Worm (Caenorhabditis elegans) whole organism, young adult: ENCODE results near the gene bcl-11.
A peak's percentile ranks its signal among the peaks of the same experiment; 100 is the strongest.

Experiments
- D2030.7 ChIP-seq: fragments of 200-800 bp; sonication (Bioruptor generic); IDR thresholded peaks from 2 replicates; pipeline ENCODE4 v1.3.6; 2022; ENCODE audit warnings: missing genetic modification reagents, missing genetic modification characterization, missing compliant biosample characterization
- F37B4.10 ChIP-seq: fragments of 200-800 bp; sonication (Bioruptor generic); IDR thresholded peaks from 2 replicates; pipeline ENCODE4 v1.3.6; 2022; ENCODE audit warnings: missing genetic modification characterization, missing compliant biosample characterization
- F39B2.1 ChIP-seq: fragments of 200-800 bp; sonication (Bioruptor generic); IDR thresholded peaks from 2 replicates; pipeline ENCODE4 v1.3.6; 2022; ENCODE audit warnings: missing genetic modification reagents, missing genetic modification characterization, missing compliant biosample characterization
- F49E8.2 ChIP-seq: sonication (generic microtip); optimal IDR thresholded peaks from 3 replicates; lab custom pipeline; 2017; ENCODE audit warnings: missing genetic modification characterization, mild to moderate bottlenecking, missing compliant biosample characterization, antibody characterized with exemption, moderate library complexity; ENCODE audit not compliant: insufficient read depth
- F57A8.1 ChIP-seq: fragments of 200-800 bp; sonication (Bioruptor generic); optimal IDR thresholded peaks from 2 replicates; lab custom pipeline; 2018; ENCODE audit warnings: mild to moderate bottlenecking, missing genetic modification characterization, moderate library complexity, missing compliant biosample characterization
- F57C9.4 ChIP-seq: sonication (generic microtip); optimal IDR thresholded peaks from 2 replicates; lab custom pipeline; 2017; ENCODE audit warnings: mild to moderate bottlenecking, missing genetic modification characterization, missing compliant biosample characterization
- K11D2.4 ChIP-seq: fragments of 200-800 bp; sonication (Bioruptor generic); IDR thresholded peaks from 2 replicates; pipeline ENCODE4 v1.3.6; 2022; ENCODE audit warnings: missing genetic modification reagents, missing genetic modification characterization, missing compliant biosample characterization
- K12H6.12 ChIP-seq: fragments of 200-800 bp; sonication (Bioruptor generic); optimal IDR thresholded peaks from 2 replicates; lab custom pipeline; 2018; ENCODE audit warnings: mild to moderate bottlenecking, missing genetic modification characterization, missing compliant biosample characterization
- T26A5.8 ChIP-seq: sonication (generic microtip); optimal IDR thresholded peaks from 2 replicates; lab custom pipeline; 2016; ENCODE audit warnings: missing genetic modification characterization, missing compliant biosample characterization
- Y67H2A.10 ChIP-seq: fragments of 200-800 bp; sonication (Bioruptor generic); conservative IDR thresholded peaks from 2 replicates; pipeline ENCODE4 v1.3.6; 2022; ENCODE audit warnings: missing genetic modification reagents, missing genetic modification characterization, missing compliant biosample characterization
- Y79H2A.3 ChIP-seq: fragments of 200-800 bp; sonication (Bioruptor generic); conservative IDR thresholded peaks from 2 replicates; pipeline ENCODE4 v1.3.6; 2022; ENCODE audit warnings: missing genetic modification reagents, missing genetic modification characterization, missing compliant biosample characterization
- Y95B8A.8 ChIP-seq: fragments of 200-800 bp; sonication (Bioruptor generic); IDR thresholded peaks from 2 replicates; pipeline ENCODE4 v1.3.6; 2022; ENCODE audit warnings: missing genetic modification reagents, missing genetic modification characterization, missing compliant biosample characterization
- bed-2 ChIP-seq: fragments of 200-800 bp; sonication (Bioruptor generic); IDR thresholded peaks from 2 replicates; pipeline ENCODE4 v1.3.6; 2022; ENCODE audit warnings: missing genetic modification reagents, missing genetic modification characterization, missing compliant biosample characterization
- ccch-3 ChIP-seq: fragments of 200-800 bp; sonication (Bioruptor generic); optimal IDR thresholded peaks from 2 replicates; lab custom pipeline; 2018; ENCODE audit warnings: mild to moderate bottlenecking, missing genetic modification characterization, missing compliant biosample characterization
- cebp-1 ChIP-seq, 2 experiments: fragments of 200-800 bp in 1 of 2; sonication (Bioruptor generic) in 1 of 2; sonication (generic microtip) in 1 of 2; IDR thresholded peaks in 1 of 2; optimal IDR thresholded peaks in 1 of 2; 2 replicates each; pipeline versions ENCODE4 v1.3.6 to Lab custom; 2017 to 2022; ENCODE audit warnings: missing compliant biosample characterization in 2 of 2, missing genetic modification characterization in 2 of 2, mild to moderate bottlenecking in 1 of 2, missing genetic modification reagents in 1 of 2, moderate library complexity in 1 of 2
- chd-7 ChIP-seq: sonication (generic microtip); optimal IDR thresholded peaks from 2 replicates; lab custom pipeline; 2016; ENCODE audit warnings: mild to moderate bottlenecking, missing genetic modification characterization, moderate library complexity, missing compliant biosample characterization
- dox-1 ChIP-seq: fragments of 200-800 bp; sonication (Bioruptor generic); IDR thresholded peaks from 2 replicates; pipeline ENCODE4 v1.3.6; 2022; ENCODE audit warnings: missing genetic modification reagents, missing genetic modification characterization, missing compliant biosample characterization
- egrh-3 ChIP-seq: fragments of 200-800 bp; sonication (Bioruptor generic); IDR thresholded peaks from 2 replicates; pipeline ENCODE4 v1.3.6; 2022; ENCODE audit warnings: missing genetic modification reagents, missing genetic modification characterization, missing compliant biosample characterization
- fkh-3 ChIP-seq: sonication (generic microtip); optimal IDR thresholded peaks from 2 replicates; lab custom pipeline; 2016; ENCODE audit warnings: mild to moderate bottlenecking, missing genetic modification characterization, missing compliant biosample characterization
- hlh-26 ChIP-seq: fragments of 200-800 bp; sonication (Bioruptor generic); conservative IDR thresholded peaks from 2 replicates; pipeline ENCODE4 v1.3.6; 2022; ENCODE audit warnings: missing genetic modification reagents, missing genetic modification characterization, missing compliant biosample characterization
- hmg-1.2 ChIP-seq: fragments of 200-800 bp; sonication (Bioruptor generic); IDR thresholded peaks from 2 replicates; pipeline ENCODE4 v1.3.6; 2022; ENCODE audit warnings: missing genetic modification reagents, missing genetic modification characterization, missing compliant biosample characterization
- hmg-20 ChIP-seq: fragments of 200-800 bp; sonication (Bioruptor generic); IDR thresholded peaks from 2 replicates; pipeline ENCODE4 v1.3.6; 2022; ENCODE audit warnings: missing genetic modification reagents, missing genetic modification characterization, missing compliant biosample characterization
- hsf-1 ChIP-seq: fragments of 200-800 bp; sonication (Bioruptor generic); IDR thresholded peaks from 2 replicates; pipeline ENCODE4 v1.3.6; 2022; ENCODE audit warnings: missing genetic modification reagents, missing genetic modification characterization, missing compliant biosample characterization
- let-607 ChIP-seq, 2 experiments: fragments of 200-800 bp in 1 of 2; sonication (Bioruptor generic) in 1 of 2; sonication (generic microtip) in 1 of 2; optimal IDR thresholded peaks; 2 replicates each; lab custom pipeline; 2016 to 2018; ENCODE audit warnings: mild to moderate bottlenecking in 2 of 2, missing compliant biosample characterization in 2 of 2, missing genetic modification characterization in 2 of 2, moderate library complexity in 2 of 2, missing genotype in 1 of 2
- lin-35 ChIP-seq, 3 experiments: fragments of 150-350 bp in 2 of 3; sonication (generic microtip) in 1 of 3; optimal IDR thresholded peaks; 2 replicates each; lab custom pipeline; 2014 to 2018; ENCODE audit warnings: missing biosample characterization in 3 of 3, missing genetic modification characterization in 3 of 3, missing genetic modification reagents in 3 of 3
- lsl-1 ChIP-seq: fragments of 200-800 bp; sonication (Bioruptor generic); optimal IDR thresholded peaks from 2 replicates; lab custom pipeline; 2018; ENCODE audit warnings: mild to moderate bottlenecking, missing genetic modification characterization, moderate library complexity, missing compliant biosample characterization
- madf-10 ChIP-seq: sonication (generic microtip); optimal IDR thresholded peaks from 2 replicates; lab custom pipeline; 2016; ENCODE audit warnings: mild to moderate bottlenecking, missing genetic modification characterization, missing compliant biosample characterization
- madf-8 ChIP-seq: fragments of 200-800 bp; sonication (Bioruptor generic); conservative IDR thresholded peaks from 2 replicates; pipeline ENCODE4 v1.3.6; 2022; ENCODE audit warnings: missing genetic modification reagents, missing genetic modification characterization, missing compliant biosample characterization
- mcd-1 ChIP-seq: fragments of 200-800 bp; sonication (Bioruptor generic); IDR thresholded peaks from 2 replicates; pipeline ENCODE4 v1.3.6; 2022; ENCODE audit warnings: missing genetic modification reagents, missing genetic modification characterization, missing compliant biosample characterization
- mxl-1 ChIP-seq: sonication (generic microtip); optimal IDR thresholded peaks from 2 replicates; lab custom pipeline; 2016; ENCODE audit warnings: missing genetic modification characterization, missing compliant biosample characterization
- nfya-1 ChIP-seq: sonication (generic microtip); optimal IDR thresholded peaks from 2 replicates; lab custom pipeline; 2017; ENCODE audit warnings: antibody characterized with exemption, missing compliant biosample characterization, missing genetic modification characterization, borderline replicate concordance; ENCODE audit not compliant: insufficient read depth
- nhr-27 ChIP-seq: fragments of 200-800 bp; sonication (Bioruptor generic); optimal IDR thresholded peaks from 2 replicates; lab custom pipeline; 2018; ENCODE audit warnings: mild to moderate bottlenecking, missing genetic modification characterization, moderate library complexity, missing compliant biosample characterization
- nhr-80 ChIP-seq: sonication (generic microtip); optimal IDR thresholded peaks from 2 replicates; lab custom pipeline; 2016; ENCODE audit warnings: missing genetic modification characterization, missing compliant biosample characterization
- nhr-90 ChIP-seq: sonication (generic microtip); optimal IDR thresholded peaks from 2 replicates; lab custom pipeline; 2016; ENCODE audit warnings: missing genotype, mild to moderate bottlenecking, missing genetic modification characterization, missing compliant biosample characterization
- rec-8 ChIP-seq, 2 experiments: sonication (generic microtip); optimal IDR thresholded peaks; 2 replicates each; lab custom pipeline; 2016; ENCODE audit warnings: mild to moderate bottlenecking in 2 of 2, missing genetic modification characterization in 2 of 2, missing genetic modification reagents in 2 of 2, missing genotype in 2 of 2, missing biosample characterization in 1 of 2, missing compliant biosample characterization in 1 of 2, moderate library complexity in 1 of 2
- snpc-1.1 ChIP-seq: sonication (generic microtip); optimal IDR thresholded peaks from 2 replicates; lab custom pipeline; 2017; ENCODE audit warnings: missing genetic modification characterization, mild to moderate bottlenecking, missing compliant biosample characterization, antibody characterized with exemption, moderate library complexity, missing genotype, missing genetic modification reagents; ENCODE audit not compliant: insufficient read depth
- sptf-2 ChIP-seq: fragments of 200-800 bp; sonication (Bioruptor generic); optimal IDR thresholded peaks from 2 replicates; lab custom pipeline; 2018; ENCODE audit warnings: mild to moderate bottlenecking, missing genetic modification characterization, missing compliant biosample characterization
- zfh-2 ChIP-seq: fragments of 200-800 bp; sonication (Bioruptor generic); conservative IDR thresholded peaks from 2 replicates; pipeline ENCODE4 v1.3.6; 2022; ENCODE audit warnings: missing genetic modification reagents, missing genetic modification characterization, missing compliant biosample characterization
- ztf-26 ChIP-seq: sonication (generic microtip); optimal IDR thresholded peaks from 2 replicates; lab custom pipeline; 2017; ENCODE audit warnings: missing genetic modification characterization, missing compliant biosample characterization
- ztf-28 ChIP-seq: fragments of 200-800 bp; sonication (Bioruptor generic); IDR thresholded peaks from 2 replicates; pipeline ENCODE4 v1.3.6; 2022; ENCODE audit warnings: missing genetic modification reagents, missing genetic modification characterization, missing compliant biosample characterization
- ztf-6 ChIP-seq: fragments of 200-800 bp; sonication (Bioruptor generic); IDR thresholded peaks from 2 replicates; pipeline ENCODE4 v1.3.6; 2022; ENCODE audit warnings: missing genetic modification reagents, missing genetic modification characterization, missing compliant biosample characterization

The bcl-11 gene

DNA sequence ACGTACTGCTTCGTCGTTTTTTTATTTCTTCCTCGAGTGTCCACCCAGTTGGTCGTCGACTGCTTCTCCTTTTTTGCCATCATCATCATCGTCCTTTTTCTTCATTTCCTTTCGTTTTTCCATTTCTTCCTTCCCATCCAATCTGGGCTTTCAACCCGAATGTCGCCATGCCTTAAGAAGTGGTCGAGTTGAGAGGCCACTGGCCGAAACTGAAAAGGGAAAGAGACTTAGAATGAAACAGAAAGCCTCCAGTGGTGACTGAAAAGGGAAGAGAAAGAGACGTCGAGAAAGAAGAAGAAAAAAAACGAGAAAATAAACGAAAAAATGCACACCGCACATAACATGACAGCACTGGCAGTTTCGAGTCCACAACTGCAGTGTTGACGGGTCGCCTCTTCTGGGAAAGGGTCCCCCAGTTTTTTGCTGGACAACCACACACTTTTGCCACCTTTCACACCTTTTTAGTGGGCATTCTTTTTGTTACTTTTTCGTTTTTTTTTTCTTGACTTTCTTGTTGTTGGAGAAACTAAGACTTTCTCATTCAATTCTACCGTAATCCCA lies 14.7 kb upstream of the bcl-11 start (continued):
- no peak for TF ChIP-seq nhr-80
- no peak for TF ChIP-seq lsl-1
- no peak for TF ChIP-seq nhr-90 (tag; lab: Kevin White, UChicago)
- TF ChIP-seq lin-35 (GFP tag; optimal IDR thresholded peaks at IDR 0.05; lab: Kevin White, UChicago) = no peak
- TF ChIP-seq F39B2.1 (GFP tag; lab: Robert Waterston, UW) = no peak
- no peak for TF ChIP-seq F57C9.4 (tag; lab: Kevin White, UChicago)

DNA sequence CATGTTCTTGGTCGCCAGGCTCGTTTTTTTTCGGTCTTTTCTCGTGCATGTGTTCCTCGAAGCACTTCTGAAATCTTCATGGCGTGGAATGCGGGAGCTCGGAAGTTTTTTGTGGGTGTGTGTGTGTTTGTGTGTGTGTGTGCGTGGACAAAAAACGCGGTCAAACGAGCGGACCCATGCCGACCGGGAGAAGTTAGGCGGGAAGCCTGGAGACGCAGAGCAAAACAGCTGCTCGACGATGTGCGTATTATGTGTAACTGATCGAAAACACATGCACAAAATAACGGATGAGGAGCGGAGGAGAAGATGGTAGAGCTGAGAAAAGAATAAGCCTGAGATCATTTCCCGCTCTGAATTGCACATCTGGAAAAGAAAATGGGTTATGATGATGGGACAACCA lies 13.3 kb upstream of the bcl-11 start:
- TF ChIP-seq sptf-2 (GFP tag; lab: Kevin White, UChicago) (no peak), zfh-2 (GFP tag; lab: Robert Waterston, UW) (peak; percentile 61), nhr-90 (tag; lab: Kevin White, UChicago) (no peak), T26A5.8 (tag; lab: Kevin White, UChicago) (no peak), fkh-3 (no peak), D2030.7 (GFP tag; lab: Robert Waterston, UW) (no peak), hlh-26 (GFP tag; lab: Robert Waterston, UW) (no peak), ztf-28 (GFP tag; lab: Robert Waterston, UW) (0 out of 2 replicates have a peak, but pooled peaks have one; percentile 13), K12H6.12 (tag; lab: Kevin White, UChicago) (peak; percentile 62), hmg-20 (GFP tag; lab: Robert Waterston, UW) (no peak), cebp-1 (GFP tag; IDR thresholded peaks at IDR 0.05; lab: Robert Waterston, UW) (no peak), cebp-1 (tag; optimal IDR thresholded peaks at IDR 0.05; lab: Kevin White, UChicago) (peak; percentile 7)
- TF ChIP-seq, all 124 proteins: peak for 4

DNA sequence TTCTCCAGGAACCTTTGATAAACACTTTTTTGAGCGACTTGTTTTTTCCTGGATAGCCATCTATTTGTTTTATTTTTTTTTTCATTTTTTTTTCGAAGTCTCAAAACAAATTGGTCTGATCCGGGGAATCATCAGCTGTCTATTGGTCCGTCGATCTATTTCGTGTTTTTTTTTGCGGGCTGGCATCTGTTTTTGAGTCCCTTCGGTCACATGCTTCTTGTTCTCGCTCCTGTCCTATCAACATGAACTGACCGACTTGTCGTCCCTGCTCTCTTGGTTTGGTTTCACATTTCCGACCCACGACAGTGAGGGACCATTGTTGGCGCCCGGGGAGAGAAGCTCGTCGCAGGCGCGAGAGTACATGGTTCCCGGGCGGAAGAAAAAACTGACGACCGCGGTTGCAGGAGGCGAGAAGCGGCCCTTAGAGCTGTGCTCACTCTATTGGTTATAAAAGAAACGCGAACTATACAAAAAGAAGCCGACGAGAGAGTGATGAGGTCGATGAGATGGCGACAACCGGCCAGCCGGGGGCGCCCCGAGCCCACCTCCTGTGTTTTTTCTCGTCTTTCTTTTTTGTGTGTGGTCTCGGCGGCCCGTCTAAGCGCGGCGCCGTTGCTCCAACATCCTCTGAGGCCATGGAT lies 11.2 kb upstream of the bcl-11 start:
- TF ChIP-seq chd-7 (tag; lab: Kevin White, UChicago) (peak; percentile 41), Y79H2A.3 (GFP tag; lab: Robert Waterston, UW) (no peak), lsl-1 (no peak), snpc-1.1 (no peak), hmg-1.2 (GFP tag; lab: Robert Waterston, UW) (no peak), mxl-1 (tag; lab: Kevin White, UChicago) (no peak), ztf-26 (tag; lab: Kevin White, UChicago) (no peak), K12H6.12 (tag; lab: Kevin White, UChicago) (no peak), lin-35 (GFP tag; optimal IDR thresholded peaks at IDR 0.05; lab: Kevin White, UChicago) (no peak), madf-8 (no peak), nfya-1 (no peak), Y67H2A.10 (GFP tag; lab: Robert Waterston, UW) (no peak), cebp-1 (GFP tag; IDR thresholded peaks at IDR 0.05; lab: Robert Waterston, UW) (no peak), cebp-1 (tag; optimal IDR thresholded peaks at IDR 0.05; lab: Kevin White, UChicago) (peak; percentile 2), dox-1 (GFP tag; lab: Robert Waterston, UW) (no peak), nhr-90 (tag; lab: Kevin White, UChicago) (no peak), ztf-6 (no peak), let-607 (tag; optimal IDR thresholded peaks at IDR 0.05; lab: Kevin White, UChicago) (no peak), hsf-1 (no peak), K11D2.4 (no peak), madf-10 (no peak), rec-8 (tag; optimal IDR thresholded peaks at IDR 0.05; lab: Kevin White, UChicago) (no peak), bed-2 (GFP tag; lab: Robert Waterston, UW) (no peak), F37B4.10 (GFP tag; lab: Robert Waterston, UW) (0 out of 2 replicates have a peak, but pooled peaks have one; percentile 45), ccch-3 (GFP tag; lab: Kevin White, UChicago) (no peak), nhr-27 (tag; lab: Kevin White, UChicago) (no peak), zfh-2 (GFP tag; lab: Robert Waterston, UW) (peak; percentile 92), F57A8.1 (no peak), ztf-28 (GFP tag; lab: Robert Waterston, UW) (no peak), F49E8.2 (tag; lab: Kevin White, UChicago) (no peak), egrh-3 (GFP tag; lab: Robert Waterston, UW) (peak; percentile 34; the same call in 1 of the 2 replicates), mcd-1 (no peak), Y95B8A.8 (GFP tag; lab: Robert Waterston, UW) (no peak)
